Worm (Caenorhabditis elegans) whole organism, early embryonic: ENCODE data around the gene cest-2.2.

Source experiments
- ama-1 ChIP-seq: fragments of 150-350 bp; optimal IDR thresholded peaks from 2 replicates; lab custom pipeline; 2014
- ceh-13 ChIP-seq: fragments of 200-800 bp; sonication (Bioruptor generic); optimal IDR thresholded peaks from 2 replicates; lab custom pipeline; 2018; ENCODE audit warnings: mild to moderate bottlenecking, missing genetic modification characterization, missing compliant biosample characterization
- ceh-36 ChIP-seq: sonication (generic microtip); optimal IDR thresholded peaks from 2 replicates; lab custom pipeline; 2016; ENCODE audit warnings: missing genetic modification characterization, inconsistent platforms, missing compliant biosample characterization
- flt-1 ChIP-seq: fragments of 200-800 bp; sonication (Bioruptor generic); IDR thresholded peaks from 2 replicates; pipeline ENCODE4 v1.3.6; 2022; ENCODE audit warnings: missing genetic modification characterization, missing compliant biosample characterization
- hmbx-1 ChIP-seq: sonication (generic microtip); optimal IDR thresholded peaks from 2 replicates; lab custom pipeline; 2016; ENCODE audit warnings: mild to moderate bottlenecking, missing genetic modification characterization, missing compliant biosample characterization
- hmg-4 ChIP-seq: fragments of 200-800 bp; sonication (Bioruptor generic); optimal IDR thresholded peaks from 2 replicates; lab custom pipeline; 2018; ENCODE audit warnings: mild to moderate bottlenecking, missing genetic modification characterization, missing compliant biosample characterization
- hnd-1 ChIP-seq: sonication (generic microtip); optimal IDR thresholded peaks from 2 replicates; lab custom pipeline; 2016; ENCODE audit warnings: missing genetic modification characterization, missing compliant biosample characterization
- scrt-1 ChIP-seq: fragments of 200-800 bp; sonication (Bioruptor generic); IDR thresholded peaks from 2 replicates; pipeline ENCODE4 v1.3.6; 2022; ENCODE audit warnings: missing genetic modification characterization, missing compliant biosample characterization
- sea-1 ChIP-seq: fragments of 200-800 bp; sonication (Bioruptor generic); conservative IDR thresholded peaks from 2 replicates; pipeline ENCODE4 v1.3.6; 2022; ENCODE audit warnings: missing genetic modification characterization, missing compliant biosample characterization
- tbx-11 ChIP-seq: fragments of 200-800 bp; sonication (Bioruptor generic); IDR thresholded peaks from 2 replicates; pipeline ENCODE4 v1.3.6; 2022; ENCODE audit warnings: missing genetic modification characterization, missing compliant biosample characterization
- tbx-37 ChIP-seq: fragments of 200-800 bp; sonication (Bioruptor generic); conservative IDR thresholded peaks from 2 replicates; pipeline ENCODE4 v1.3.6; 2022; ENCODE audit warnings: missing genetic modification reagents, missing genetic modification characterization, missing compliant biosample characterization
- tra-4 ChIP-seq: sonication (generic microtip); optimal IDR thresholded peaks from 2 replicates; lab custom pipeline; 2017; ENCODE audit warnings: missing genetic modification characterization, missing compliant biosample characterization

DNA sequence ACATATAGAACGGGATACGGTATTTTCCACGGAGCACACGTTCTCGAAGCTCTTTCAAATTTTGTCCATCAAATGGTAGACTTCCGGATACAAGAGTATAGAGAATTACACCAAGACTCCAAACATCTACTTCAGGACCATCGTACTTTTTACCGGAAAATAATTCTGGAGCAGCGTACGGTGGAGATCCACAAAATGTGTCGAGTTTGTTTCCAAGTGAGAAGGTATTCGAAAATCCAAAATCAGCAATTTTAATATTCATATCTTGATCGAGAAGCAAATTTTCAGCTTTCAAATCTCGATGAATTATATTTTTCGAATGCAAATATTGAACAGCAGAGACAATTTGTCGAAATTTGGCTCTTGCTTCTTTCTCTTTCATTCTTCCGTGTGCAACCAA is 52.0 kb downstream of the cest-2.2 start:
- TF ChIP-seq tbx-11 (no peak), ama-1 (lab: Kevin White, UChicago) (no peak), flt-1 (GFP tag; lab: Robert Waterston, UW) (no peak), hnd-1 (no peak), hmg-4 (GFP tag; lab: Kevin White, UChicago) (no peak), scrt-1 (GFP tag; lab: Robert Waterston, UW) (no peak), tbx-37 (no peak), ceh-13 (GFP tag; lab: Kevin White, UChicago) (no peak), hmbx-1 (no peak), tra-4 (tag; lab: Kevin White, UChicago) (no peak), ceh-36 (no peak), sea-1 (GFP tag; lab: Robert Waterston, UW) (no peak)
